Worm (Caenorhabditis elegans) whole organism, early embryonic: ENCODE data around the gene W01B6.3.

Experiments
- B0310.2 ChIP-seq: sonication (generic microtip); optimal IDR thresholded peaks from 2 replicates; lab custom pipeline; 2016; ENCODE audit warnings: mild to moderate bottlenecking, missing genetic modification characterization, missing compliant biosample characterization
- F13C5.2 ChIP-seq: sonication (generic microtip); optimal IDR thresholded peaks from 2 replicates; lab custom pipeline; 2017; ENCODE audit warnings: mild to moderate bottlenecking, missing genetic modification characterization, inconsistent platforms, missing compliant biosample characterization
- aly-1 ChIP-seq: sonication (generic microtip); optimal IDR thresholded peaks from 2 replicates; lab custom pipeline; 2016; ENCODE audit warnings: missing genetic modification characterization, missing compliant biosample characterization
- ama-1 ChIP-seq: fragments of 150-350 bp; optimal IDR thresholded peaks from 2 replicates; lab custom pipeline; 2014
- ceh-13 ChIP-seq: fragments of 200-800 bp; sonication (Bioruptor generic); optimal IDR thresholded peaks from 2 replicates; lab custom pipeline; 2018; ENCODE audit warnings: mild to moderate bottlenecking, missing genetic modification characterization, missing compliant biosample characterization
- ceh-36 ChIP-seq: sonication (generic microtip); optimal IDR thresholded peaks from 2 replicates; lab custom pipeline; 2016; ENCODE audit warnings: missing genetic modification characterization, inconsistent platforms, missing compliant biosample characterization
- ets-7 ChIP-seq: sonication (generic microtip); optimal IDR thresholded peaks from 2 replicates; lab custom pipeline; 2016; ENCODE audit warnings: missing genotype, missing genetic modification characterization, missing compliant biosample characterization
- flt-1 ChIP-seq: fragments of 200-800 bp; sonication (Bioruptor generic); IDR thresholded peaks from 2 replicates; pipeline ENCODE4 v1.3.6; 2022; ENCODE audit warnings: missing genetic modification characterization, missing compliant biosample characterization
- hmbx-1 ChIP-seq: sonication (generic microtip); optimal IDR thresholded peaks from 2 replicates; lab custom pipeline; 2016; ENCODE audit warnings: mild to moderate bottlenecking, missing genetic modification characterization, missing compliant biosample characterization
- hmg-4 ChIP-seq: fragments of 200-800 bp; sonication (Bioruptor generic); optimal IDR thresholded peaks from 2 replicates; lab custom pipeline; 2018; ENCODE audit warnings: mild to moderate bottlenecking, missing genetic modification characterization, missing compliant biosample characterization
- hnd-1 ChIP-seq: sonication (generic microtip); optimal IDR thresholded peaks from 2 replicates; lab custom pipeline; 2016; ENCODE audit warnings: missing genetic modification characterization, missing compliant biosample characterization
- pes-1 ChIP-seq: fragments of 200-800 bp; sonication (Bioruptor generic); IDR thresholded peaks from 2 replicates; pipeline ENCODE4 v1.3.6; 2022; ENCODE audit warnings: missing genetic modification reagents, missing genetic modification characterization, missing compliant biosample characterization
- scrt-1 ChIP-seq: fragments of 200-800 bp; sonication (Bioruptor generic); IDR thresholded peaks from 2 replicates; pipeline ENCODE4 v1.3.6; 2022; ENCODE audit warnings: missing genetic modification characterization, missing compliant biosample characterization
- sea-1 ChIP-seq: fragments of 200-800 bp; sonication (Bioruptor generic); conservative IDR thresholded peaks from 2 replicates; pipeline ENCODE4 v1.3.6; 2022; ENCODE audit warnings: missing genetic modification characterization, missing compliant biosample characterization
- tbx-11 ChIP-seq: fragments of 200-800 bp; sonication (Bioruptor generic); IDR thresholded peaks from 2 replicates; pipeline ENCODE4 v1.3.6; 2022; ENCODE audit warnings: missing genetic modification characterization, missing compliant biosample characterization
- tbx-37 ChIP-seq: fragments of 200-800 bp; sonication (Bioruptor generic); conservative IDR thresholded peaks from 2 replicates; pipeline ENCODE4 v1.3.6; 2022; ENCODE audit warnings: missing genetic modification reagents, missing genetic modification characterization, missing compliant biosample characterization
- tra-4 ChIP-seq: sonication (generic microtip); optimal IDR thresholded peaks from 2 replicates; lab custom pipeline; 2017; ENCODE audit warnings: missing genetic modification characterization, missing compliant biosample characterization

Gene W01B6.3

DNA sequence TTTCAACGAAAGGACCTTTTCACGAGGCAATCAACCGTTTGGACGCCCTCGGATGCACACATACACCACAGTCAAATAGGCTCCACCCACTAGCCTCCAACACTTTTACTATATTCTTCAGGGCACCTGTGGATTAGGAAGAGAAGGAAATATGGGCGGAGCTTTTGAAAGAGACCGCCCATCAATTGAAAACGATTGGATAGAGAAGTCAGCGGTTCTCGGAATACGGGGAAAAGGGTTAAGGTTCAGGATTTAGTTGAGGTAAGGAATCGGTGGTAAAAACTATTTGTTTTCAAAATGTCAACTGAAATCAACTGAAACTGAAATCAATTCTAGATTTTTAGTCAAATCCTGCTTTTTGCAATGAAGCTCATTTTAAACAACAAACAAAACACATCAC lies 38.0 kb upstream of the W01B6.3 start, which contains the start of gene egl-38:
Gene egl-38 (minus strand): TSS at position 101 of the 400 bp plus-strand sequence.
- TF ChIP-seq aly-1 (no peak), F13C5.2 (tag; lab: Kevin White, UChicago) (no peak), scrt-1 (GFP tag; lab: Robert Waterston, UW) (no peak), flt-1 (no peak), hmbx-1 (tag; lab: Kevin White, UChicago) (no peak), hnd-1 (no peak), hmg-4 (no peak), B0310.2 (tag; lab: Kevin White, UChicago) (no peak), ceh-36 (no peak), ceh-13 (GFP tag; lab: Kevin White, UChicago) (no peak), ets-7 (tag; lab: Kevin White, UChicago) (no peak), tbx-37 (GFP tag; lab: Robert Waterston, UW) (no peak)

DNA sequence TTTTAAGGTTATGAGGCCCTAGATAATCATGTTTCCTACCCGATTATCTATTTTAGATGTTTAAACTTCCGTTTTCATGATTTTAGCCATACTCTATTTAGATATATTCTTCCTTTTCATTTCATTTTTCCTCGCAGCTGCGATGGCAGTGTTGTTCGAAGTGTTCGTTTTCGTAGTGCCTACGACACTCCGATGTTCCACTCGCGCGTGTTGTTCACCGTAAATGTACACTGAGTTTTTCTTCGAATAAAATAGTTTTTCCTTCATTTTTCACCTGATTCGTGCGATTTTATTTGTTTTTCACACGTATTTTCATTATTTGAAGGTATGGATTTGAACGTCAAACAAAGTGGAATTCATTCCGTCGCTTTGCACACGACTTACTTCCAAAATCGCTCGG lies 24.5 kb upstream of the W01B6.3 start, which contains the start of gene dis-3:
Gene dis-3 (plus strand): TSS at position 322 of the 400 bp plus-strand sequence.
- TF ChIP-seq ceh-36 (no peak), tra-4 (tag; lab: Kevin White, UChicago) (no peak), aly-1 (no peak), hnd-1 (no peak), scrt-1 (GFP tag; lab: Robert Waterston, UW) (no peak), B0310.2 (tag; lab: Kevin White, UChicago) (no peak), tbx-11 (no peak), ceh-13 (GFP tag; lab: Kevin White, UChicago) (no peak), pes-1 (GFP tag; lab: Robert Waterston, UW) (no peak), ama-1 (lab: Kevin White, UChicago) (no peak), tbx-37 (GFP tag; lab: Robert Waterston, UW) (no peak), ets-7 (tag; lab: Kevin White, UChicago) (no peak), hmbx-1 (tag; lab: Kevin White, UChicago) (no peak), sea-1 (no peak), flt-1 (no peak), hmg-4 (no peak), F13C5.2 (tag; lab: Kevin White, UChicago) (no peak)

DNA sequence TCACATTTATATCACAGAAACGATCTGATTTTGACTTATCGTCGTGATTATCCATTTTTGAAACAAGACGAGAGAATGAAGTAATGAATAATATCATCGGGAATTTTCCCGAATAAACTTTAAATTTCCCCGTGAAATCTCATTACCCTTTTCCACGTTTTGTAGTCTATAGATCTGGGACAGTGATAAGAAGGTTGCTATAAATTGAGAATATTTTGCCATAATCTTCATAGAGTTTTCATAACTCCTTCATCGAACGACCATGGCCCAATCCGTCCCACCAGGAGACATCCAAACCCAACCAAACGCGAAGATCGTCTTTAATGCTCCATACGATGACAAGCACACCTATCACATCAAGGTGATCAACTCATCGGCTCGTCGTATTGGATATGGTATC lies 22.7 kb upstream of the W01B6.3 start, which contains the start of the genes C04G2.5 and msp-36:
Gene C04G2.5 (minus strand): TSS at position 101 of the 400 bp plus-strand sequence.
Gene msp-36 (plus strand): TSS at position 263 of the 400 bp plus-strand sequence.
- TF ChIP-seq flt-1 (no peak), scrt-1 (GFP tag; lab: Robert Waterston, UW) (no peak), ama-1 (lab: Kevin White, UChicago) (no peak), tbx-37 (GFP tag; lab: Robert Waterston, UW) (no peak), sea-1 (no peak), hmg-4 (no peak), F13C5.2 (tag; lab: Kevin White, UChicago) (no peak), hnd-1 (no peak), ets-7 (tag; lab: Kevin White, UChicago) (no peak), ceh-13 (GFP tag; lab: Kevin White, UChicago) (no peak), tra-4 (tag; lab: Kevin White, UChicago) (no peak)

DNA sequence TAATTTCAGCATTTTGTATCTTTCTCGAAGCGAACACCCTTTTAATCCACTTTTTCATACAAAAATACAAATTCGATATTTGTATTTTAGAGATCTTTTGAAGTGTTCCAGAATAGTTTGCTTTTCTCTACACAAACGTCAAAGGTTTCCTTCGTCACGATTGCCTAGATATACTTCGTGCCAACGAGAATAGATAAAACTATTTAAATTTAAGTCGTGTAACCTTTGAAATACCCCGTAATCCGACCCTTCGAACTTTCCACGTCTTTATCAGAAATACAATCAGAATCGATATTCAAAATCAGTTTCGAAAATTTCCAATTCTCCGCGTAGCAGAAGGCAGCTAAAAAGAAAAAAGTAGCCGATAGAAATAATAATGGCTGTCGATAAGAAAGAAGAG lies 17.9 kb upstream of the W01B6.3 start, which contains the start of gene ttbk-5:
Gene ttbk-5 (plus strand): TSS at position 301 of the 400 bp plus-strand sequence.
- TF ChIP-seq tra-4 (tag; lab: Kevin White, UChicago), result no peak
- no peak for TF ChIP-seq hmbx-1 (tag; lab: Kevin White, UChicago)
- TF ChIP-seq ets-7 (tag; lab: Kevin White, UChicago), result no peak
- no peak for TF ChIP-seq scrt-1 (GFP tag; lab: Robert Waterston, UW)
- no peak for TF ChIP-seq ceh-13 (GFP tag; lab: Kevin White, UChicago)
- TF ChIP-seq tbx-11, result no peak
- TF ChIP-seq tbx-37 (GFP tag; lab: Robert Waterston, UW), result no peak
- no peak for TF ChIP-seq B0310.2 (tag; lab: Kevin White, UChicago)
- TF ChIP-seq sea-1, result no peak
- no peak for TF ChIP-seq ama-1 (lab: Kevin White, UChicago)
- no peak for TF ChIP-seq ceh-36
- TF ChIP-seq aly-1, result no peak
- TF ChIP-seq F13C5.2 (tag; lab: Kevin White, UChicago), result no peak
- no peak for TF ChIP-seq hmg-4
- no peak for TF ChIP-seq pes-1 (GFP tag; lab: Robert Waterston, UW)

DNA sequence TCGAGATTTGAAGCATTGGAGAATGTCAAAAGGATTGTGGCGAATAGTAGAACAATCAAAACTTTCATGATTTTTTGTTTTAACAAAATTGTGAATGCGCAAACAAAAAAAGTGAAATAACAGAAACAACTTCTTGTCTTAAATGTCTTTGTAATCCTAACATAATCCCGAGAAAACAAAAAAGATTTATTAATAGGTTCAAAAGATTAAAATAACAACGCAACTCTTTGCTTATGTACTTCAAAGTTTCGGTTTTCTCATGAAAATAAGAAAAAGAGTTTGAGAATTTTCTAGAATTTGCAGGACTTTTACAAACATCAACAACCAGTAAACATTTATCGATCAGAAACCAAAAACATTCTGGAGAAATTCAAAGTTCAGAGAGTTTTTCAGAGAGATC lies 17.4 kb upstream of the W01B6.3 start, which contains the start of gene ttr-39:
Gene ttr-39 (minus strand): TSS at position 101 of the 400 bp plus-strand sequence.
- TF ChIP-seq ets-7 (tag; lab: Kevin White, UChicago), result no peak
- no peak for TF ChIP-seq B0310.2 (tag; lab: Kevin White, UChicago)
- no peak for TF ChIP-seq ceh-13 (GFP tag; lab: Kevin White, UChicago)
- TF ChIP-seq hmbx-1 (tag; lab: Kevin White, UChicago), result no peak
- no peak for TF ChIP-seq ceh-36
- no peak for TF ChIP-seq tbx-11
- no peak for TF ChIP-seq flt-1
- TF ChIP-seq tra-4 (tag; lab: Kevin White, UChicago), result no peak
- no peak for TF ChIP-seq tbx-37 (GFP tag; lab: Robert Waterston, UW)
- TF ChIP-seq hmg-4, result no peak
- TF ChIP-seq ama-1 (lab: Kevin White, UChicago), result no peak
- TF ChIP-seq pes-1 (GFP tag; lab: Robert Waterston, UW), result no peak
- TF ChIP-seq sea-1, result no peak
- TF ChIP-seq hnd-1, result no peak
- TF ChIP-seq scrt-1 (GFP tag; lab: Robert Waterston, UW), result no peak
- no peak for TF ChIP-seq aly-1
- no peak for TF ChIP-seq F13C5.2 (tag; lab: Kevin White, UChicago)

DNA sequence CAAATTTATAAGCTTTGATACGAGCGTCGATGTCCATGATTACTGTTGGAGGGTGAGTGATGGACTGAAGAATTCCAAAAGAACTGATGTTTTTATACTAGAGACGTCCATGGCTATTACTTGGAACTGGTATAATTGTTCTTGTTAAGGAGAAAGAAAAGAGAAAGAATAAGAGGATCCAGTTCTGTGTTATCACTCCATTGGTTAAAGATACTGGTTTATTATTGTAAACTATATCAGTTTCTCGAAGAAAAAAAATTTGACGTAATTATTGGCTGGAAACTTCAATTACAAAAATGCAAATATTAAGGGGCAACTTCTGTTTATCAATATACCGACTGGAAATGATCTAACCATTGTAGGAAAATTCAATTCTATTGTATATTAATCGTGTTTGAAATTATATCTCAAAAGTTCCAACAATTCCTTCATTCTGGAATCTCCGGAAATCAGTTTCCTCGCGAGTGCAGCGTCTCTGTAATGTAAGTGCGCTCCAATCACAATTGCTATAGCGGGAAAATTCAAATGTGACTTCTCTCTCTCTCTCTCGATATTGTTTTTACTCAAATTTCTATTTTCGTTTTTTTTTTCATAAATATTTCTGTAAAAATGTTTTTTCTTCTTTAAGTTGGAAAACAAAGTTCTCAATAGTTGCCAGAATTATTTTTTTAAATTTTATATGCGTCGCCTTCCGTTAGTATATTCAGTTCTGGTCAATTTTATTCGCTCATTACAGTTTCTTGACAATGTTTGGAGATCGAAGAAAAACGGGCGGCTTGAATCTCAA lies 13.2 kb upstream of the W01B6.3 start, which contains the start of the genes col-2 and ndc-80:
Gene col-2 (minus strand): TSS at position 51 of the 787 bp plus-strand sequence.
Gene ndc-80 (plus strand): TSS at position 737 of the 787 bp plus-strand sequence.
- TF ChIP-seq F13C5.2 (tag; lab: Kevin White, UChicago), result peak; percentile 48
- TF ChIP-seq flt-1, result no peak
